Fruit fly (Drosophila melanogaster) whole organism, embryonic: ENCODE results near the gene CG12115.

Experiments
- B-H1 ChIP-seq: fragments of 200-800 bp; sonication (Bioruptor generic); IDR thresholded peaks from 3 replicates; pipeline ENCODE4 v1.3.6; 2022; ENCODE audit warnings: missing biosample characterization, missing genetic modification characterization
- B-H2 ChIP-seq: fragments of 200-800 bp; sonication (Bioruptor generic); optimal IDR thresholded peaks from 2 replicates; lab custom pipeline; 2018; ENCODE audit warnings: missing biosample characterization, mild to moderate bottlenecking, missing genetic modification characterization
- CG11398 ChIP-seq: fragments of 200-800 bp; sonication (Bioruptor generic); optimal IDR thresholded peaks from 2 replicates; lab custom pipeline; 2016; ENCODE audit warnings: missing biosample characterization, missing genetic modification characterization
- CG12155 ChIP-seq: fragments of 200-800 bp; sonication (Bioruptor generic); optimal IDR thresholded peaks from 3 replicates; lab custom pipeline; 2016; ENCODE audit warnings: missing biosample characterization, missing genetic modification characterization
- CG12659 ChIP-seq: fragments of 200-800 bp; sonication (Bioruptor generic); optimal IDR thresholded peaks from 3 replicates; lab custom pipeline; 2017; ENCODE audit warnings: mild to moderate bottlenecking, missing biosample characterization, missing genetic modification reagents, missing genetic modification characterization
- CG13624 ChIP-seq: fragments of 200-800 bp; sonication (Bioruptor generic); optimal IDR thresholded peaks from 2 replicates; lab custom pipeline; 2016; ENCODE audit warnings: missing biosample characterization, missing genetic modification characterization
- CG14441 ChIP-seq: fragments of 200-800 bp; sonication (Bioruptor generic); IDR thresholded peaks from 2 replicates; pipeline ENCODE4 v1.3.6; 2022; ENCODE audit warnings: missing biosample characterization, missing genetic modification characterization
- CG15479 ChIP-seq: fragments of 200-800 bp; sonication (Bioruptor generic); optimal IDR thresholded peaks from 3 replicates; lab custom pipeline; 2019; ENCODE audit warnings: missing biosample characterization, mild to moderate bottlenecking, missing genetic modification characterization, moderate library complexity
- CG15514 ChIP-seq: fragments of 200-800 bp; sonication (Bioruptor generic); optimal IDR thresholded peaks from 3 replicates; lab custom pipeline; 2017; ENCODE audit warnings: missing biosample characterization, missing genetic modification characterization, mild to moderate bottlenecking, moderate library complexity, missing genetic modification reagents
- CG16815 ChIP-seq: fragments of 200-800 bp; sonication (Bioruptor generic); optimal IDR thresholded peaks from 3 replicates; lab custom pipeline; 2017; ENCODE audit warnings: missing biosample characterization, mild to moderate bottlenecking, missing genetic modification characterization
- CG17361 ChIP-seq: fragments of 200-800 bp; sonication (Bioruptor generic); IDR thresholded peaks from 3 replicates; pipeline ENCODE4 v1.3.6; 2022; ENCODE audit warnings: missing biosample characterization, missing genetic modification characterization
- CG17568 ChIP-seq: fragments of 200-800 bp; sonication (Bioruptor generic); optimal IDR thresholded peaks from 2 replicates; lab custom pipeline; 2018; ENCODE audit warnings: missing biosample characterization, mild to moderate bottlenecking, missing genetic modification characterization, moderate library complexity
- CG18599 ChIP-seq: fragments of 200-800 bp; sonication (Bioruptor generic); optimal IDR thresholded peaks from 3 replicates; lab custom pipeline; 2017; ENCODE audit warnings: missing biosample characterization, missing genetic modification characterization, mild to moderate bottlenecking, moderate library complexity, missing genetic modification reagents
- CG18764 ChIP-seq: fragments of 200-800 bp; sonication (Bioruptor generic); optimal IDR thresholded peaks from 3 replicates; lab custom pipeline; 2016; ENCODE audit warnings: missing biosample characterization, missing genetic modification characterization
- CG30020 ChIP-seq: fragments of 200-800 bp; optimal IDR thresholded peaks from 2 replicates; lab custom pipeline; 2019; ENCODE audit warnings: missing biosample characterization, mild to moderate bottlenecking, missing genetic modification characterization, moderate library complexity
- CG30403 ChIP-seq: fragments of 200-800 bp; sonication (Bioruptor generic); optimal IDR thresholded peaks from 3 replicates; lab custom pipeline; 2016; ENCODE audit warnings: missing biosample characterization, missing genetic modification characterization
- CG3163 ChIP-seq: fragments of 200-800 bp; sonication (Bioruptor generic); optimal IDR thresholded peaks from 3 replicates; lab custom pipeline; 2016; ENCODE audit warnings: missing biosample characterization, missing genetic modification characterization
- CG32532 ChIP-seq: fragments of 200-800 bp; sonication (Bioruptor generic); IDR thresholded peaks from 2 replicates; pipeline ENCODE4 v1.3.6; 2022; ENCODE audit warnings: missing biosample characterization, missing genetic modification characterization
- CG34422 ChIP-seq: fragments of 200-800 bp; sonication (Bioruptor generic); IDR thresholded peaks from 3 replicates; pipeline ENCODE4 v1.3.6; 2022; ENCODE audit warnings: missing biosample characterization, missing genetic modification characterization
- CG4328 ChIP-seq: fragments of 200-800 bp; sonication (Bioruptor generic); optimal IDR thresholded peaks from 3 replicates; lab custom pipeline; 2017; ENCODE audit warnings: missing biosample characterization, missing genetic modification reagents, missing genetic modification characterization
- CG6765 ChIP-seq: fragments of 200-800 bp; sonication (Bioruptor generic); optimal IDR thresholded peaks from 3 replicates; lab custom pipeline; 2017; ENCODE audit warnings: missing biosample characterization, mild to moderate bottlenecking, missing genetic modification characterization
- CG8359 ChIP-seq: fragments of 200-800 bp; sonication (Bioruptor generic); optimal IDR thresholded peaks from 2 replicates; lab custom pipeline; 2017; ENCODE audit warnings: missing biosample characterization, mild to moderate bottlenecking, missing genetic modification characterization, borderline replicate concordance
- CG8765 ChIP-seq: fragments of 200-800 bp; sonication (Bioruptor generic); IDR thresholded peaks from 2 replicates; pipeline ENCODE4 v1.3.6; 2022; ENCODE audit warnings: missing biosample characterization, missing genetic modification characterization
- CG8924 ChIP-seq: fragments of 200-800 bp; optimal IDR thresholded peaks from 3 replicates; lab custom pipeline; 2019; ENCODE audit warnings: missing biosample characterization, mild to moderate bottlenecking, missing genetic modification characterization, moderate library complexity
- CG9932 ChIP-seq: fragments of 200-800 bp; sonication (Bioruptor generic); IDR thresholded peaks from 2 replicates; pipeline ENCODE4 v1.3.6; 2022; ENCODE audit warnings: missing biosample characterization, missing genetic modification characterization
- Dp ChIP-seq: fragments of 200-800 bp; sonication (Bioruptor generic); optimal IDR thresholded peaks from 2 replicates; lab custom pipeline; 2018; ENCODE audit warnings: missing biosample characterization, mild to moderate bottlenecking, missing genetic modification characterization, moderate library complexity
- Ets97D ChIP-seq: fragments of 200-800 bp; sonication (Bioruptor generic); optimal IDR thresholded peaks from 3 replicates; lab custom pipeline; 2016; ENCODE audit warnings: missing biosample characterization, missing genetic modification characterization
- H15 ChIP-seq: fragments of 200-800 bp; sonication (Bioruptor generic); IDR thresholded peaks from 3 replicates; pipeline ENCODE4 v1.3.6; 2022; ENCODE audit warnings: missing biosample characterization, missing genetic modification characterization
- HLH3B ChIP-seq: fragments of 200-800 bp; sonication (Bioruptor generic); IDR thresholded peaks from 2 replicates; pipeline ENCODE4 v1.3.6; 2022; ENCODE audit warnings: missing biosample characterization, missing genetic modification characterization
- Kr ChIP-seq: fragments of 200-800 bp; sonication (Bioruptor generic); optimal IDR thresholded peaks from 2 replicates; lab custom pipeline; 2017; ENCODE audit warnings: missing biosample characterization, mild to moderate bottlenecking, missing genetic modification characterization
- MBD-R2 ChIP-seq: fragments of 200-800 bp; sonication (Bioruptor generic); IDR thresholded peaks from 2 replicates; pipeline ENCODE4 v1.3.6; 2022; ENCODE audit warnings: missing biosample characterization, missing genetic modification characterization
- Oli ChIP-seq: fragments of 200-800 bp; sonication (Bioruptor generic); optimal IDR thresholded peaks from 2 replicates; lab custom pipeline; 2018; ENCODE audit warnings: missing biosample characterization, mild to moderate bottlenecking, missing genetic modification characterization, moderate library complexity
- Opbp ChIP-seq: fragments of 200-800 bp; sonication (Bioruptor generic); IDR thresholded peaks from 3 replicates; pipeline ENCODE4 v1.3.6; 2022; ENCODE audit warnings: missing biosample characterization, missing genetic modification characterization; ENCODE audit not compliant: partially characterized antibody
- Pdp1 ChIP-seq, 2 experiments: fragments of 200-800 bp; sonication (Bioruptor generic); optimal IDR thresholded peaks; 3 replicates each; lab custom pipeline; 2016; ENCODE audit warnings: missing biosample characterization in 2 of 2, missing genetic modification characterization in 2 of 2, mild to moderate bottlenecking in 1 of 2, moderate library complexity in 1 of 2
- Xrp1 ChIP-seq: fragments of 200-800 bp; sonication (Bioruptor generic); IDR thresholded peaks from 2 replicates; pipeline ENCODE4 v1.3.6; 2022; ENCODE audit warnings: missing biosample characterization, missing genetic modification characterization
- ap ChIP-seq: fragments of 200-800 bp; sonication (Bioruptor generic); IDR thresholded peaks from 2 replicates; pipeline ENCODE4 v1.3.6; 2022; ENCODE audit warnings: missing biosample characterization, missing genetic modification characterization
- bcd ChIP-seq: fragments of 200-800 bp; sonication (Bioruptor generic); optimal IDR thresholded peaks from 2 replicates; lab custom pipeline; 2017; ENCODE audit warnings: missing biosample characterization, mild to moderate bottlenecking, missing genetic modification characterization
- bsh ChIP-seq, 2 experiments: fragments of 200-800 bp; sonication (Bioruptor generic); optimal IDR thresholded peaks; 2 replicates each; lab custom pipeline; 2017 to 2018; ENCODE audit warnings: mild to moderate bottlenecking in 2 of 2, missing biosample characterization in 2 of 2, missing genetic modification characterization in 2 of 2, moderate library complexity in 1 of 2
- ken ChIP-seq: fragments of 200-800 bp; sonication (Bioruptor generic); IDR thresholded peaks from 3 replicates; pipeline ENCODE4 v1.3.6; 2022; ENCODE audit warnings: missing biosample characterization, missing genetic modification characterization
- klu ChIP-seq: fragments of 200-800 bp; sonication (Bioruptor generic); IDR thresholded peaks from 2 replicates; pipeline ENCODE4 v1.3.6; 2022; ENCODE audit warnings: missing biosample characterization, missing genetic modification characterization
- lab ChIP-seq: fragments of 200-800 bp; sonication (Bioruptor generic); optimal IDR thresholded peaks from 3 replicates; lab custom pipeline; 2017; ENCODE audit warnings: missing biosample characterization, missing genetic modification characterization, mild to moderate bottlenecking, moderate library complexity, missing genetic modification reagents
- lola ChIP-seq, 3 experiments: fragments of >200 bp in 2 of 3; fragments of 200-800 bp in 1 of 3; sonication (Bioruptor generic) in 1 of 3; optimal IDR thresholded peaks; 2 replicates each; lab custom pipeline; 2017 to 2019; ENCODE audit warnings: missing biosample characterization in 3 of 3, missing genetic modification characterization in 3 of 3, mild to moderate bottlenecking in 1 of 3, moderate library complexity in 1 of 3
- onecut ChIP-seq: fragments of 200-800 bp; sonication (Bioruptor generic); IDR thresholded peaks from 2 replicates; pipeline ENCODE4 v1.3.6; 2022; ENCODE audit warnings: missing biosample characterization, missing genetic modification characterization
- otp ChIP-seq: fragments of 200-800 bp; sonication (Bioruptor generic); IDR thresholded peaks from 3 replicates; pipeline ENCODE4, ENCODE4 v1.3.6; 2022; ENCODE audit warnings: missing biosample characterization, missing genetic modification characterization
- p53 ChIP-seq: fragments of 200-800 bp; sonication (Bioruptor generic); optimal IDR thresholded peaks from 2 replicates; lab custom pipeline; 2016; ENCODE audit warnings: missing biosample characterization, missing genetic modification characterization
- pita ChIP-seq: fragments of 200-800 bp; sonication (Bioruptor generic); optimal IDR thresholded peaks from 2 replicates; lab custom pipeline; 2017; ENCODE audit warnings: missing biosample characterization, mild to moderate bottlenecking, missing genetic modification characterization
- pros ChIP-seq: fragments of 200-800 bp; sonication (Bioruptor generic); optimal IDR thresholded peaks from 3 replicates; lab custom pipeline; 2019; ENCODE audit warnings: missing biosample characterization, mild to moderate bottlenecking, missing genetic modification characterization, moderate library complexity
- schlank ChIP-seq: fragments of 200-800 bp; sonication (Bioruptor generic); optimal IDR thresholded peaks from 2 replicates; lab custom pipeline; 2018; ENCODE audit warnings: missing biosample characterization, mild to moderate bottlenecking, missing genetic modification characterization
- so ChIP-seq: fragments of 200-800 bp; sonication (Bioruptor generic); IDR thresholded peaks from 3 replicates; pipeline ENCODE4 v1.3.6; 2022; ENCODE audit warnings: missing biosample characterization, missing genetic modification characterization
- vfl ChIP-seq: fragments of 200-800 bp; sonication (Bioruptor generic); optimal IDR thresholded peaks from 2 replicates; lab custom pipeline; 2016; ENCODE audit warnings: missing biosample characterization, missing genetic modification characterization
- vvl ChIP-seq: fragments of 200-800 bp; sonication (Bioruptor generic); IDR thresholded peaks from 2 replicates; pipeline ENCODE4 v1.3.6; 2022; ENCODE audit warnings: missing biosample characterization, missing genetic modification characterization

CG12115 gene

DNA sequence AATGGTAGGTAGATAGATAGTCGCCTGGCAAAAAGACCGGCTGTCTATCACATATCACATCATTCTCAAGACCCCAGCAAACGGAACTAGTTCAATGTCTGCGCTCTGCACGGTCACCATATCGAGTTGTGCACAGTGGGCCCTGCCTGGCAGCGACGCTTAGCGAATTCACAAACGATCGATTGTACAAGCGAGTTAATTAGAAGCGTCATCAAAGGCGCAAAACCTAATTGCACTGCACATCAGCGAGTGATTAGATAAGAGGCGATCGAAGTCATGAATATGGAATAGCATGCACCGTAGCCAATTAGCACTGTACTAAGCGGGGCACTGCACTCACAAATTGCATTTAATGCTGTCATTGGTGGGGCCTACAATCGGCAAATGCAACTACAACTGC, 30.0 kb upstream of the CG12115 start (continued):
- TF ChIP-seq CG8359 (GFP tag; lab: Kevin White, UChicago) (no peak), CG8924 (tag; lab: Kevin White, UChicago) (no peak), MBD-R2 (GFP tag; lab: Robert Waterston, UW) (no peak), CG12659 (GFP tag; lab: Kevin White, UChicago) (no peak), CG32532 (GFP tag; lab: Robert Waterston, UW) (no peak), CG11398 (GFP tag; lab: Kevin White, UChicago) (no peak), Oli (peak; percentile 14), B-H2 (GFP tag; lab: Kevin White, UChicago) (no peak), Xrp1 (GFP tag; lab: Robert Waterston, UW) (peak; percentile 53; the same call in 1 of the 2 replicates), CG34422 (GFP tag; lab: Robert Waterston, UW) (peak; percentile 33; the same call in 1 of the 3 replicates), CG6765 (GFP tag; lab: Kevin White, UChicago) (no peak), CG15514 (GFP tag; lab: Kevin White, UChicago) (peak; percentile 90), CG9932 (GFP tag; lab: Robert Waterston, UW) (no peak), Opbp (GFP tag; lab: Robert Waterston, UW) (no peak), CG30020 (tag; lab: Kevin White, UChicago) (no peak), so (GFP tag; lab: Robert Waterston, UW) (no peak), Kr (GFP tag; lab: Kevin White, UChicago) (no peak), H15 (GFP tag; lab: Robert Waterston, UW) (no peak), CG16815 (GFP tag; lab: Kevin White, UChicago) (peak; percentile 2), Pdp1 (GFP tag; optimal IDR thresholded peaks at IDR 0.05; lab: Kevin White, UChicago) (no peak), CG14441 (GFP tag; lab: Robert Waterston, UW) (no peak), pita (GFP tag; lab: Kevin White, UChicago) (no peak), schlank (tag; lab: Kevin White, UChicago) (no peak), vvl (GFP tag; lab: Robert Waterston, UW) (0 out of 2 replicates have a peak, but pooled peaks have one; percentile 17), CG12155 (GFP tag; lab: Kevin White, UChicago) (no peak), B-H1 (GFP tag; lab: Robert Waterston, UW) (no peak), bsh (GFP tag; optimal IDR thresholded peaks at IDR 0.05; lab: Kevin White, UChicago) (peak in 1 of 2 experiments; percentile 52), otp (GFP tag; lab: Robert Waterston, UW) (0 out of 3 replicates have a peak, but pooled peaks have one; percentile 25), lola (GFP tag; optimal IDR thresholded peaks at IDR 0.05; lab: Kevin White, UChicago) (no peak), CG15479 (GFP tag; lab: Kevin White, UChicago) (no peak), CG18599 (no peak), CG13624 (GFP tag; lab: Kevin White, UChicago) (no peak), CG8765 (GFP tag; lab: Robert Waterston, UW) (no peak), onecut (GFP tag; lab: Robert Waterston, UW) (no peak), CG4328 (GFP tag; lab: Kevin White, UChicago) (no peak), bcd (GFP tag; lab: Kevin White, UChicago) (no peak), HLH3B (GFP tag; lab: Robert Waterston, UW) (no peak), Ets97D (GFP tag; lab: Kevin White, UChicago) (no peak), vfl (GFP tag; lab: Kevin White, UChicago) (no peak), CG18764 (no peak), pros (GFP tag; lab: Kevin White, UChicago) (no peak), ken (GFP tag; lab: Robert Waterston, UW) (0 out of 3 replicates have a peak, but pooled peaks have one; percentile 16), klu (GFP tag; lab: Robert Waterston, UW) (no peak), p53 (GFP tag; lab: Kevin White, UChicago) (no peak), Dp (GFP tag; lab: Kevin White, UChicago) (no peak), lab (GFP tag; lab: Kevin White, UChicago) (no peak), CG17361 (GFP tag; lab: Robert Waterston, UW) (0 out of 3 replicates have a peak, but pooled peaks have one; percentile 14), CG3163 (GFP tag; lab: Kevin White, UChicago) (no peak), CG17568 (GFP tag; lab: Kevin White, UChicago) (no peak), ap (GFP tag; lab: Robert Waterston, UW) (no peak), CG30403 (GFP tag; lab: Kevin White, UChicago) (no peak)
